Fruit fly (Drosophila melanogaster): ENCODE data around the gene Galt.

Gene Galt

dm6 chr2L:6683992-6684882 is 16.4 kb upstream of the Galt start, which contains the start of gene Nhe3 (continued):
- peak; percentile 77 for TF ChIP-seq sd (tag; optimal IDR thresholded peaks at IDR 0.05)
- peak; percentile 50 for TF ChIP-seq gcm2 (GFP tag; optimal IDR thresholded peaks at IDR 0.05)
- no peak; the same call in 2 of the 3 replicates for TF ChIP-seq Doc3 (GFP tag; IDR thresholded peaks at IDR 0.05; ENCODE audit: partially characterized antibody)
- TF ChIP-seq z (GFP tag; IDR thresholded peaks at IDR 0.05) = no peak
- TF ChIP-seq CG9215 (GFP tag; IDR thresholded peaks at IDR 0.05) = peak; percentile 77
- TF ChIP-seq CG4854 (GFP tag; optimal IDR thresholded peaks at IDR 0.05) = peak; percentile 62
- TF ChIP-seq CG8944 (GFP tag; optimal IDR thresholded peaks at IDR 0.05) = peak; percentile 68
- peak; percentile 75 for TF ChIP-seq CG10209 (GFP tag; optimal IDR thresholded peaks at IDR 0.05)
- TF ChIP-seq Ets97D (GFP tag; optimal IDR thresholded peaks at IDR 0.05) = peak; percentile 78
- TF ChIP-seq Sox100B (GFP tag; optimal IDR thresholded peaks at IDR 0.05) = peak; percentile 81
- TF ChIP-seq org-1 (GFP tag; optimal IDR thresholded peaks at IDR 0.05) = peak; percentile 44
- peak; percentile 77 for TF ChIP-seq Taf1 (GFP tag; IDR thresholded peaks at IDR 0.05)
- peak; percentile 36 for TF ChIP-seq CG10274 (GFP tag; optimal IDR thresholded peaks at IDR 0.05)
- TF ChIP-seq bigmax (GFP tag; optimal IDR thresholded peaks at IDR 0.05) = no peak
- TF ChIP-seq onecut (GFP tag; IDR thresholded peaks at IDR 0.05) = peak; percentile 92
- peak; percentile 65 for TF ChIP-seq CG12942 (GFP tag; optimal IDR thresholded peaks at IDR 0.05)
- TF ChIP-seq Hsf (GFP tag; optimal IDR thresholded peaks at IDR 0.05) = peak; percentile 90
- TF ChIP-seq hbn (GFP tag; IDR thresholded peaks at IDR 0.05; ENCODE audit: partially characterized antibody) = no peak; the same call in 1 of the 2 replicates
- peak; percentile 87 for TF ChIP-seq Mad (GFP tag; optimal IDR thresholded peaks at IDR 0.05)
- peak; percentile 74 for TF ChIP-seq tup (GFP tag; optimal IDR thresholded peaks at IDR 0.05)
- TF ChIP-seq ase (GFP tag; IDR thresholded peaks at IDR 0.05) = peak; percentile 69; the same call in 1 of the 3 replicates
- TF ChIP-seq sisA (GFP tag; IDR thresholded peaks at IDR 0.05) = peak; percentile 84
- TF ChIP-seq sens (GFP tag) = peak; percentile 97
- TF ChIP-seq trh (GFP tag; optimal IDR thresholded peaks at IDR 0.05) = peak; percentile 71
- TF ChIP-seq MTF-1 (GFP tag; optimal IDR thresholded peaks at IDR 0.05; ENCODE audit: borderline replicate concordance) = peak; percentile 14
- peak; percentile 56 for TF ChIP-seq BEAF-32 (GFP tag; optimal IDR thresholded peaks at IDR 0.05)
- peak; percentile 50 for TF ChIP-seq cato (GFP tag; optimal IDR thresholded peaks at IDR 0.05; ENCODE audit: borderline replicate concordance)
- peak; percentile 74 for TF ChIP-seq kay (GFP tag; optimal IDR thresholded peaks at IDR 0.05)
- peak; percentile 86 for TF ChIP-seq Max (GFP tag; optimal IDR thresholded peaks at IDR 0.05)
- TF ChIP-seq CG13775 (GFP tag; optimal IDR thresholded peaks at IDR 0.05) = peak; percentile 76
- peak; percentile 46 for TF ChIP-seq CG2875 (GFP tag; optimal IDR thresholded peaks at IDR 0.05)
- TF ChIP-seq CG3281 (GFP tag; optimal IDR thresholded peaks at IDR 0.05) = peak; percentile 74
- TF ChIP-seq bsh (GFP tag; optimal IDR thresholded peaks at IDR 0.05) = peak; percentile 35 to 76
- no peak for TF ChIP-seq h (optimal IDR thresholded peaks at IDR 0.05)
- TF ChIP-seq nau (GFP tag; optimal IDR thresholded peaks at IDR 0.05) = peak; percentile 58
- peak; percentile 67 for TF ChIP-seq B-H2 (GFP tag; optimal IDR thresholded peaks at IDR 0.05)
- 0 out of 2 replicates have a peak, but pooled peaks have one; percentile 32 for TF ChIP-seq sim (GFP tag; IDR thresholded peaks at IDR 0.05)
- no peak for TF ChIP-seq pan (optimal IDR thresholded peaks at IDR 0.05)
- TF ChIP-seq pan (GFP tag; optimal IDR thresholded peaks at IDR 0.05 in 1 of 2, IDR thresholded peaks at IDR 0.05 in 1 of 2) = peak in 1 of 2 experiments; percentile 85
- peak; percentile 71 for TF ChIP-seq CG11085 (GFP tag; IDR thresholded peaks at IDR 0.05)
- TF ChIP-seq CG15011 (GFP tag; optimal IDR thresholded peaks at IDR 0.05) = peak; percentile 72
- TF ChIP-seq grn (GFP tag; optimal IDR thresholded peaks at IDR 0.05) = no peak
- peak; percentile 60 for TF ChIP-seq CG6765 (GFP tag; optimal IDR thresholded peaks at IDR 0.05)
- no peak for TF ChIP-seq cg (GFP tag; optimal IDR thresholded peaks at IDR 0.05)
- peak; percentile 84 for TF ChIP-seq CoRest (tag; optimal IDR thresholded peaks at IDR 0.05)
- TF ChIP-seq row (GFP tag; IDR thresholded peaks at IDR 0.05) = peak; percentile 95
- peak; percentile 79 for TF ChIP-seq bcd (GFP tag; optimal IDR thresholded peaks at IDR 0.05)
- TF ChIP-seq ham (GFP tag; IDR thresholded peaks at IDR 0.05) = 0 out of 2 replicates have a peak, but pooled peaks have one; percentile 47
- peak; percentile 86 for TF ChIP-seq CG14441 (GFP tag; IDR thresholded peaks at IDR 0.05)

Data from whole organism, embryonic.